Fruit fly (Drosophila melanogaster): Measurements from ENCODE around the gene Prps.

The Prps gene

DNA sequence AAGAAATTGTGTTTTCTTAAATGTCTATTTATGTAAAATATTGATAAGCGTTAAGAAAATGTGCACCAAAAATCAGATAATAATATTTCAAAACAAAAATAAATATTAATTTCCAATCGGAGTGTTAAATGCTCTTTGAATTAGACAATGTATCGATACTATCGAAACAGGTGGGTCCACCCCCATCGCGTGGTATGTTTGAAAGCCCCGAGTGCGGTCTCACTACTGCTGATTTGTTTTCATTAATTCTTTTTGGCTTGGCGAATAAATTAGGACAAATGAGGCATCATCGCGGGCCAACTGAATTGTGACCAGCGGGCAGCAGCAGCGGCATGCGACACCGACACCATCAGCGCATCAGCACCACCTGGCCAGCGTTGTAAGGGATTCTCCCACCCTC, 30.2 kb upstream of the Prps start, which contains the start of gene Naa60:
Gene Naa60 (plus strand): TSS at position 189 of the 400 bp plus-strand sequence.
- no peak for TF ChIP-seq Dfd (GFP tag; optimal IDR thresholded peaks at IDR 0.05)
- TF ChIP-seq Vsx2 (GFP tag; optimal IDR thresholded peaks at IDR 0.05; ENCODE audit: partially characterized antibody) = no peak
- TF ChIP-seq N (GFP tag; optimal IDR thresholded peaks at IDR 0.05) = no peak
- TF ChIP-seq usp (GFP tag; optimal IDR thresholded peaks at IDR 0.05) = no peak
- TF ChIP-seq tai (GFP tag; optimal IDR thresholded peaks at IDR 0.05) = no peak
- no peak for TF ChIP-seq Hr78 (GFP tag; optimal IDR thresholded peaks at IDR 0.05)
- peak; percentile 4 for TF ChIP-seq HLH106 (tag; optimal IDR thresholded peaks at IDR 0.05)
- TF ChIP-seq Rel (GFP tag; optimal IDR thresholded peaks at IDR 0.05) = no peak
- TF ChIP-seq Rel (tag; optimal IDR thresholded peaks at IDR 0.05) = peak; percentile 62
- TF ChIP-seq brk (GFP tag; optimal IDR thresholded peaks at IDR 0.05) = no peak
- TF ChIP-seq pan (optimal IDR thresholded peaks at IDR 0.05) = no peak
- TF ChIP-seq Dif (GFP tag; optimal IDR thresholded peaks at IDR 0.05; ENCODE audit: partially characterized antibody) = no peak
- TF ChIP-seq dmrt93B (GFP tag; optimal IDR thresholded peaks at IDR 0.05) = no peak
- TF ChIP-seq sv (GFP tag; optimal IDR thresholded peaks at IDR 0.05) = no peak
- no peak for TF ChIP-seq rgr (GFP tag; optimal IDR thresholded peaks at IDR 0.05)
- no peak for TF ChIP-seq CG9705 (GFP tag; optimal IDR thresholded peaks at IDR 0.05)
- no peak for TF ChIP-seq Hnf4 (GFP tag; optimal IDR thresholded peaks at IDR 0.05)
- TF ChIP-seq psq (GFP tag; optimal IDR thresholded peaks at IDR 0.05) = no peak

DNA sequence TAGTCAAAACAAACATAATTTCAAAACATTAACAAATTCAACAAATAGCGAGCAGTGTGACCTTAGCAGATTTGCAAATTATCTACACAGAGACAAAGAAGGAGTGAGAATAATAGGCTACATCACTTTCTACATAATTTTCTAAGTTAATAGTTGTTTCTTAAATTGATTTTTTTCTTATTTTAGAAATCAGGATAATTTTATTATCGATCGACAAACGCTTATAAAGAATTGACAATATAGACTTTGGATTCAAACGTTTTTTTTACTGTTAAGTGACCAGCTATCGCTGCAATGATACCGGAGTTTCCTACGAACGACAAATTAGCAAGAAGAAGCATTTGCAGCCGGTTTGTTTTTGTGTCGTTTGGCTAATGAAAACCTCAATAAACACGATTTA, 26.6 kb upstream of the Prps start, which contains the start of the genes nbs and defl:
Gene nbs (minus strand): TSS at position 87 of the 400 bp plus-strand sequence.
Gene defl (plus strand): TSS at position 316 of the 400 bp plus-strand sequence.
- TF ChIP-seq Mio (GFP tag; optimal IDR thresholded peaks at IDR 0.05) (no peak), sv (GFP tag; optimal IDR thresholded peaks at IDR 0.05) (peak; percentile 56), N (GFP tag; optimal IDR thresholded peaks at IDR 0.05) (no peak), Dif (GFP tag; optimal IDR thresholded peaks at IDR 0.05; ENCODE audit: partially characterized antibody) (no peak), dl (GFP tag; optimal IDR thresholded peaks at IDR 0.05; ENCODE audit: insufficient read depth in 1 of 2, partially characterized antibody in 2 of 2) (no peak), Hnf4 (GFP tag; optimal IDR thresholded peaks at IDR 0.05) (no peak), ey (GFP tag; optimal IDR thresholded peaks at IDR 0.05) (peak; percentile 72), Jra (GFP tag; optimal IDR thresholded peaks at IDR 0.05) (no peak), brk (GFP tag; optimal IDR thresholded peaks at IDR 0.05) (no peak), CrebA (GFP tag; optimal IDR thresholded peaks at IDR 0.05; ENCODE audit: borderline replicate concordance) (no peak), Abd-B (GFP tag; optimal IDR thresholded peaks at IDR 0.05) (no peak), br (GFP tag; optimal IDR thresholded peaks at IDR 0.05) (no peak), pan (optimal IDR thresholded peaks at IDR 0.05) (no peak), Myc (optimal IDR thresholded peaks at IDR 0.05) (peak; percentile 27), CG9705 (GFP tag; optimal IDR thresholded peaks at IDR 0.05) (peak; percentile 67), tai (GFP tag; optimal IDR thresholded peaks at IDR 0.05) (no peak), HLH106 (tag; optimal IDR thresholded peaks at IDR 0.05) (peak; percentile 85), fru (GFP tag; optimal IDR thresholded peaks at IDR 0.05) (no peak), dmrt93B (GFP tag; optimal IDR thresholded peaks at IDR 0.05) (no peak), lola (GFP tag; optimal IDR thresholded peaks at IDR 0.05) (no peak), rgr (GFP tag; optimal IDR thresholded peaks at IDR 0.05) (peak; percentile 80), jim (GFP tag; optimal IDR thresholded peaks at IDR 0.05) (no peak), GATAd (GFP tag; optimal IDR thresholded peaks at IDR 0.05) (no peak), Hr78 (GFP tag; optimal IDR thresholded peaks at IDR 0.05) (no peak), Dfd (GFP tag; optimal IDR thresholded peaks at IDR 0.05) (no peak), usp (GFP tag; optimal IDR thresholded peaks at IDR 0.05) (no peak), h (GFP tag; optimal IDR thresholded peaks at IDR 0.05) (no peak), sage (GFP tag; optimal IDR thresholded peaks at IDR 0.05) (no peak), Rel (GFP tag; optimal IDR thresholded peaks at IDR 0.05) (no peak), Rel (tag; optimal IDR thresholded peaks at IDR 0.05) (peak; percentile 49), dsf (GFP tag; optimal IDR thresholded peaks at IDR 0.05; ENCODE audit: borderline replicate concordance) (peak; percentile 46), foxo (GFP tag; optimal IDR thresholded peaks at IDR 0.05) (no peak), psq (GFP tag; optimal IDR thresholded peaks at IDR 0.05) (peak; percentile 62), Sp1 (GFP tag; optimal IDR thresholded peaks at IDR 0.05) (no peak), Vsx2 (GFP tag; optimal IDR thresholded peaks at IDR 0.05; ENCODE audit: partially characterized antibody) (no peak), woc (GFP tag; optimal IDR thresholded peaks at IDR 0.05) (no peak), CG32264 (GFP tag; optimal IDR thresholded peaks at IDR 0.05) (no peak), OdsH (GFP tag; optimal IDR thresholded peaks at IDR 0.05) (peak; percentile 62), Hr83 (GFP tag; optimal IDR thresholded peaks at IDR 0.05; ENCODE audit: poor library complexity, severe bottlenecking) (no peak)
